Worm (Caenorhabditis elegans) whole organism, late embryonic: ENCODE data around the gene nnt-1.

Experiments used
- C08G9.2 ChIP-seq: sonication (generic microtip); optimal IDR thresholded peaks from 2 replicates; lab custom pipeline; 2016; ENCODE audit warnings: mild to moderate bottlenecking, missing genetic modification characterization, moderate library complexity, missing compliant biosample characterization
- F13H6.1 ChIP-seq: sonication (generic microtip); optimal IDR thresholded peaks from 2 replicates; lab custom pipeline; 2016; ENCODE audit warnings: missing genetic modification characterization, missing compliant biosample characterization
- K02D7.2 ChIP-seq: sonication (generic microtip); optimal IDR thresholded peaks from 2 replicates; lab custom pipeline; 2017; ENCODE audit warnings: mild to moderate bottlenecking, missing genetic modification characterization, missing compliant biosample characterization
- K09A11.1 ChIP-seq: sonication (generic microtip); optimal IDR thresholded peaks from 2 replicates; lab custom pipeline; 2017; ENCODE audit warnings: antibody characterized with exemption, mild to moderate bottlenecking, missing genetic modification characterization, missing compliant biosample characterization; ENCODE audit not compliant: insufficient read depth
- T23F11.4 ChIP-seq: fragments of 200-800 bp; sonication (Bioruptor generic); optimal IDR thresholded peaks from 2 replicates; lab custom pipeline; 2018; ENCODE audit warnings: mild to moderate bottlenecking, missing genetic modification characterization, missing compliant biosample characterization
- ama-1 ChIP-seq: fragments of 150-350 bp; optimal IDR thresholded peaks from 2 replicates; lab custom pipeline; 2014
- ceh-19 ChIP-seq: fragments of 200-800 bp; sonication (Bioruptor generic); optimal IDR thresholded peaks from 2 replicates; lab custom pipeline; 2018; ENCODE audit warnings: mild to moderate bottlenecking, missing genetic modification characterization, missing compliant biosample characterization
- ceh-22 ChIP-seq: sonication (generic microtip); optimal IDR thresholded peaks from 2 replicates; lab custom pipeline; 2017; ENCODE audit warnings: missing biosample characterization, missing genetic modification characterization
- ceh-31 ChIP-seq: sonication (generic microtip); optimal IDR thresholded peaks from 2 replicates; lab custom pipeline; 2016; ENCODE audit warnings: missing genetic modification characterization, missing compliant biosample characterization
- ceh-9 ChIP-seq: sonication (generic microtip); optimal IDR thresholded peaks from 2 replicates; lab custom pipeline; 2016; ENCODE audit warnings: mild to moderate bottlenecking, missing genetic modification characterization, inconsistent platforms, missing compliant biosample characterization
- che-1 ChIP-seq: sonication (generic microtip); optimal IDR thresholded peaks from 2 replicates; lab custom pipeline; 2016; ENCODE audit warnings: mild to moderate bottlenecking, missing genetic modification characterization, missing compliant biosample characterization
- dmd-4 ChIP-seq: sonication (generic microtip); optimal IDR thresholded peaks from 2 replicates; lab custom pipeline; 2016; ENCODE audit warnings: borderline replicate concordance, missing genetic modification characterization, missing compliant biosample characterization
- dve-1 ChIP-seq: sonication (generic microtip); optimal IDR thresholded peaks from 2 replicates; lab custom pipeline; 2017; ENCODE audit warnings: antibody characterized with exemption, mild to moderate bottlenecking, missing genetic modification characterization, missing compliant biosample characterization
- elt-2 ChIP-seq: sonication (generic microtip); optimal IDR thresholded peaks from 2 replicates; lab custom pipeline; 2016; ENCODE audit warnings: missing genetic modification reagents, missing genetic modification characterization, missing compliant biosample characterization
- elt-4 ChIP-seq: sonication (generic microtip); optimal IDR thresholded peaks from 2 replicates; lab custom pipeline; 2016; ENCODE audit warnings: missing genetic modification characterization, missing compliant biosample characterization
- ets-4 ChIP-seq: sonication (generic microtip); optimal IDR thresholded peaks from 2 replicates; lab custom pipeline; 2016; ENCODE audit warnings: missing genetic modification characterization, missing compliant biosample characterization
- fax-1 ChIP-seq: sonication (generic microtip); optimal IDR thresholded peaks from 2 replicates; lab custom pipeline; 2016; ENCODE audit warnings: missing genotype, missing genetic modification characterization, missing compliant biosample characterization
- fkh-10 ChIP-seq: fragments of 150-350 bp; optimal IDR thresholded peaks from 2 replicates; lab custom pipeline; 2014; ENCODE audit warnings: missing biosample characterization, missing genetic modification reagents, missing genetic modification characterization
- hlh-13 ChIP-seq: fragments of 200-800 bp; sonication (Bioruptor generic); optimal IDR thresholded peaks from 2 replicates; lab custom pipeline; 2018; ENCODE audit warnings: mild to moderate bottlenecking, missing genetic modification characterization, missing compliant biosample characterization
- hlh-30 ChIP-seq: sonication (generic microtip); optimal IDR thresholded peaks from 2 replicates; lab custom pipeline; 2017; ENCODE audit warnings: antibody characterized with exemption, missing genetic modification characterization, missing compliant biosample characterization; ENCODE audit not compliant: insufficient read depth
- hlh-6 ChIP-seq: sonication (generic microtip); optimal IDR thresholded peaks from 2 replicates; lab custom pipeline; 2016; ENCODE audit warnings: missing genotype, missing genetic modification characterization, missing compliant biosample characterization
- lin-11 ChIP-seq: fragments of 200-800 bp; sonication (Bioruptor generic); optimal IDR thresholded peaks from 2 replicates; lab custom pipeline; 2018; ENCODE audit warnings: mild to moderate bottlenecking, missing genetic modification characterization, missing compliant biosample characterization
- madf-2 ChIP-seq: sonication (generic microtip); optimal IDR thresholded peaks from 2 replicates; lab custom pipeline; 2017; ENCODE audit warnings: missing genetic modification characterization, missing compliant biosample characterization
- mec-3 ChIP-seq: sonication (generic microtip); optimal IDR thresholded peaks from 2 replicates; lab custom pipeline; 2016; ENCODE audit warnings: borderline replicate concordance, missing genetic modification characterization, missing compliant biosample characterization
- nfya-1 ChIP-seq: sonication (generic microtip); optimal IDR thresholded peaks from 2 replicates; lab custom pipeline; 2017; ENCODE audit warnings: missing genetic modification characterization, mild to moderate bottlenecking, missing compliant biosample characterization, antibody characterized with exemption, moderate library complexity
- nhr-11 ChIP-seq: fragments of 150-350 bp; optimal IDR thresholded peaks from 2 replicates; lab custom pipeline; 2014; ENCODE audit warnings: missing biosample characterization, missing genetic modification characterization
- nhr-232 ChIP-seq: sonication (generic microtip); optimal IDR thresholded peaks from 2 replicates; lab custom pipeline; 2016; ENCODE audit warnings: missing genetic modification characterization, missing compliant biosample characterization
- odd-2 ChIP-seq: sonication (generic microtip); optimal IDR thresholded peaks from 2 replicates; lab custom pipeline; 2017; ENCODE audit warnings: antibody characterized with exemption, mild to moderate bottlenecking, missing genetic modification characterization, missing compliant biosample characterization
- pag-3 ChIP-seq: sonication (generic microtip); optimal IDR thresholded peaks from 2 replicates; lab custom pipeline; 2016; ENCODE audit warnings: missing compliant biosample characterization, missing genetic modification characterization, borderline replicate concordance
- pat-9 ChIP-seq: fragments of 200-800 bp; sonication (Bioruptor generic); optimal IDR thresholded peaks from 2 replicates; lab custom pipeline; 2018; ENCODE audit warnings: mild to moderate bottlenecking, missing genetic modification characterization, moderate library complexity, missing compliant biosample characterization
- pqm-1 ChIP-seq: sonication (generic microtip); optimal IDR thresholded peaks from 2 replicates; lab custom pipeline; 2016; ENCODE audit warnings: missing genetic modification characterization, missing compliant biosample characterization
- pros-1 ChIP-seq: fragments of 150-350 bp; optimal IDR thresholded peaks from 2 replicates; lab custom pipeline; 2014; ENCODE audit warnings: missing biosample characterization, missing genetic modification reagents, missing genetic modification characterization
- ref-2 ChIP-seq: sonication (generic microtip); optimal IDR thresholded peaks from 2 replicates; lab custom pipeline; 2016; ENCODE audit warnings: missing genetic modification characterization, missing compliant biosample characterization
- rnt-1 ChIP-seq: sonication (generic microtip); optimal IDR thresholded peaks from 2 replicates; lab custom pipeline; 2016; ENCODE audit warnings: missing genetic modification characterization, missing compliant biosample characterization
- sdc-2 ChIP-seq: sonication (generic microtip); optimal IDR thresholded peaks from 2 replicates; lab custom pipeline; 2016; ENCODE audit warnings: missing genotype, missing genetic modification characterization, missing compliant biosample characterization
- sox-2 ChIP-seq: fragments of 200-800 bp; sonication (Bioruptor generic); IDR thresholded peaks from 2 replicates; pipeline ENCODE4 v1.3.6; 2022; ENCODE audit warnings: missing genetic modification reagents, missing genetic modification characterization, missing compliant biosample characterization
- sox-4 ChIP-seq: sonication (generic microtip); optimal IDR thresholded peaks from 2 replicates; lab custom pipeline; 2017; ENCODE audit warnings: mild to moderate bottlenecking, missing genetic modification characterization, inconsistent platforms, missing compliant biosample characterization
- syd-9 ChIP-seq: sonication (generic microtip); optimal IDR thresholded peaks from 2 replicates; lab custom pipeline; 2016; ENCODE audit warnings: mild to moderate bottlenecking, missing genetic modification characterization, moderate library complexity, missing compliant biosample characterization
- tbx-7 ChIP-seq: sonication (generic microtip); optimal IDR thresholded peaks from 2 replicates; lab custom pipeline; 2016; ENCODE audit warnings: missing genotype, missing genetic modification characterization, missing compliant biosample characterization
- unc-3 ChIP-seq, 2 experiments: fragments of 200-800 bp in 1 of 2; sonication (Bioruptor generic) in 1 of 2; sonication (generic microtip) in 1 of 2; conservative IDR thresholded peaks in 1 of 2; optimal IDR thresholded peaks in 1 of 2; 2 replicates each; pipeline versions ENCODE4 v1.3.6 to Lab custom; 2016 to 2022; ENCODE audit warnings: missing compliant biosample characterization in 2 of 2, missing genetic modification characterization in 2 of 2, missing genetic modification reagents in 1 of 2
- unc-55 ChIP-seq: sonication (generic microtip); optimal IDR thresholded peaks from 2 replicates; lab custom pipeline; 2017; ENCODE audit warnings: missing biosample characterization, missing genetic modification reagents, missing genetic modification characterization
- unc-86 ChIP-seq: sonication (generic microtip); optimal IDR thresholded peaks from 2 replicates; lab custom pipeline; 2016; ENCODE audit warnings: missing genetic modification characterization, missing compliant biosample characterization
- zip-5 ChIP-seq: sonication (generic microtip); optimal IDR thresholded peaks from 2 replicates; lab custom pipeline; 2016; ENCODE audit warnings: missing genetic modification characterization, missing compliant biosample characterization
- ztf-16 ChIP-seq: sonication (generic microtip); optimal IDR thresholded peaks from 2 replicates; lab custom pipeline; 2017; ENCODE audit warnings: missing genetic modification characterization, missing compliant biosample characterization

nnt-1 gene

ce11 chrX:6085824-6086223 is 36.3 kb upstream of the nnt-1 start, which contains the start of gene C45B2.1:
Gene C45B2.1 (plus strand): TSS chrX:6086124.
- TF ChIP-seq tbx-7 (no peak), F13H6.1 (tag; lab: Kevin White, UChicago) (no peak), hlh-6 (tag; lab: Kevin White, UChicago) (no peak), rnt-1 (tag; lab: Kevin White, UChicago) (no peak), hlh-13 (no peak), elt-2 (tag; lab: Kevin White, UChicago) (no peak), lin-11 (no peak), pqm-1 (no peak), mec-3 (tag; lab: Kevin White, UChicago) (no peak), ceh-19 (GFP tag; lab: Kevin White, UChicago) (no peak), nfya-1 (tag; lab: Kevin White, UChicago) (no peak), ets-4 (no peak), elt-4 (tag; lab: Kevin White, UChicago) (no peak), sdc-2 (tag; lab: Kevin White, UChicago) (no peak), unc-55 (GFP tag; lab: Kevin White, UChicago) (no peak), ztf-16 (no peak), sox-4 (tag; lab: Kevin White, UChicago) (no peak)

- TF ChIP-seq madf-2 (no peak), T23F11.4 (GFP tag; lab: Kevin White, UChicago) (no peak), pqm-1 (no peak), pros-1 (tag; lab: Kevin White, UChicago) (no peak), unc-86 (no peak), zip-5 (no peak)
Measured at ce11 chrX:6087676-6088075, 34.4 kb upstream of the nnt-1 start, which contains the start of gene C45B2.8. Gene C45B2.8 (plus strand): TSS chrX:6087976.

- no peak for TF ChIP-seq K02D7.2
- TF ChIP-seq dmd-4: no peak
- TF ChIP-seq fax-1 (tag; lab: Kevin White, UChicago): no peak
- no peak for TF ChIP-seq mec-3 (tag; lab: Kevin White, UChicago)
- TF ChIP-seq odd-2 (tag; lab: Kevin White, UChicago): no peak
- no peak for TF ChIP-seq F13H6.1 (tag; lab: Kevin White, UChicago)
- no peak for TF ChIP-seq rnt-1 (tag; lab: Kevin White, UChicago)
Measured at ce11 chrX:6088718-6089117, 33.4 kb upstream of the nnt-1 start.

ce11 chrX:6090779-6091178 is 31.3 kb upstream of the nnt-1 start:
- TF ChIP-seq ztf-16 (no peak), hlh-30 (no peak), nhr-232 (tag; lab: Kevin White, UChicago) (no peak), ceh-31 (tag; lab: Kevin White, UChicago) (no peak), che-1 (no peak)
- TF ChIP-seq, all 69 proteins: peak for 0

ce11 chrX:6091967-6092366 is 30.1 kb upstream of the nnt-1 start, which contains the start of gene hsp-3:
Gene hsp-3 (minus strand): TSS chrX:6092124.
- TF ChIP-seq hlh-30: peak; percentile 85
- no peak for TF ChIP-seq ceh-9 (tag; lab: Kevin White, UChicago)
- peak; percentile 12 for TF ChIP-seq sox-2
- TF ChIP-seq syd-9 (tag; lab: Kevin White, UChicago): peak; percentile 71
- peak; percentile 28 for TF ChIP-seq C08G9.2 (tag; lab: Kevin White, UChicago)
- TF ChIP-seq ceh-22 (tag; lab: Kevin White, UChicago): peak; percentile 81
- TF ChIP-seq elt-4 (tag; lab: Kevin White, UChicago): no peak
- TF ChIP-seq pros-1 (tag; lab: Kevin White, UChicago): peak; percentile 85
- no peak for TF ChIP-seq lin-11
- TF ChIP-seq fkh-10 (GFP tag; lab: Kevin White, UChicago): no peak
- TF ChIP-seq pat-9: peak; percentile 52
- TF ChIP-seq che-1: peak; percentile 2
- peak; percentile 91 for TF ChIP-seq unc-55 (GFP tag; lab: Kevin White, UChicago)
- TF ChIP-seq unc-3 (GFP tag; conservative IDR thresholded peaks at IDR 0.05; lab: Robert Waterston, UW): no peak
- TF ChIP-seq unc-3 (tag; optimal IDR thresholded peaks at IDR 0.05; lab: Kevin White, UChicago): no peak
- no peak for TF ChIP-seq hlh-13
- no peak for TF ChIP-seq pag-3
- TF ChIP-seq dve-1: peak; percentile 55
- TF ChIP-seq elt-2 (tag; lab: Kevin White, UChicago): peak; percentile 81
- no peak for TF ChIP-seq ama-1 (lab: Kevin White, UChicago)
- TF ChIP-seq nhr-11: no peak
- no peak for TF ChIP-seq madf-2
- TF ChIP-seq K09A11.1: peak; percentile 37
- peak; percentile 97 for TF ChIP-seq ref-2 (tag; lab: Kevin White, UChicago)
- no peak for TF ChIP-seq nhr-232 (tag; lab: Kevin White, UChicago)
